Worm (Caenorhabditis elegans) whole organism, L1 larva: Measurements from ENCODE around the gene mccc-1.

Experiments used
- C34B4.2 ChIP-seq: sonication (generic microtip); optimal IDR thresholded peaks from 2 replicates; lab custom pipeline; 2017; ENCODE audit warnings: mild to moderate bottlenecking, missing genetic modification characterization, missing compliant biosample characterization
- Y116A8C.19 ChIP-seq: sonication (generic microtip); optimal IDR thresholded peaks from 2 replicates; lab custom pipeline; 2016; ENCODE audit warnings: missing compliant biosample characterization, missing genetic modification characterization, borderline replicate concordance
- aha-1 ChIP-seq: fragments of 150-350 bp; optimal IDR thresholded peaks from 2 replicates; lab custom pipeline; 2014; ENCODE audit warnings: missing biosample characterization, missing genetic modification characterization
- alr-1 ChIP-seq: fragments of 200-800 bp; sonication (Bioruptor generic); optimal IDR thresholded peaks from 2 replicates; lab custom pipeline; 2018; ENCODE audit warnings: borderline replicate concordance, mild to moderate bottlenecking, missing genetic modification characterization, missing compliant biosample characterization
- aly-2 ChIP-seq: fragments of 150-350 bp; optimal IDR thresholded peaks from 2 replicates; lab custom pipeline; 2014; ENCODE audit warnings: missing biosample characterization, missing genetic modification characterization
- ama-1 ChIP-seq: fragments of 150-350 bp; optimal IDR thresholded peaks from 2 replicates; lab custom pipeline; 2014
- blmp-1 ChIP-seq: fragments of 150-350 bp; optimal IDR thresholded peaks from 2 replicates; lab custom pipeline; 2014; ENCODE audit warnings: missing biosample characterization, missing genetic modification characterization
- ceh-63 ChIP-seq: fragments of 200-800 bp; sonication (Bioruptor generic); optimal IDR thresholded peaks from 2 replicates; lab custom pipeline; 2018; ENCODE audit warnings: mild to moderate bottlenecking, missing genetic modification characterization, missing compliant biosample characterization
- ceh-8 ChIP-seq: fragments of 200-800 bp; sonication (Bioruptor generic); optimal IDR thresholded peaks from 2 replicates; lab custom pipeline; 2018; ENCODE audit warnings: mild to moderate bottlenecking, missing genetic modification characterization, moderate library complexity, missing compliant biosample characterization
- ceh-88 ChIP-seq: fragments of 200-800 bp; sonication (Bioruptor generic); IDR thresholded peaks from 2 replicates; pipeline ENCODE4 v1.3.6; 2022; ENCODE audit warnings: missing genetic modification characterization, missing compliant biosample characterization
- dpl-1 ChIP-seq, 3 experiments: fragments of 150-350 bp in 2 of 3; sonication (generic microtip) in 1 of 3; optimal IDR thresholded peaks; 2 replicates each; lab custom pipeline; 2014 to 2017; ENCODE audit warnings: missing biosample characterization in 3 of 3, missing genetic modification characterization in 3 of 3, missing genetic modification reagents in 3 of 3
- efl-1 ChIP-seq, 4 experiments: fragments of 150-350 bp; optimal IDR thresholded peaks in 3 of 4; peaks in 1 of 4; 1 replicate in 1 of 4; 2 replicates in 3 of 4; lab custom pipeline; 2014; ENCODE audit warnings: missing biosample characterization in 2 of 4, missing genetic modification characterization in 2 of 4, missing genetic modification reagents in 2 of 4
- efl-3 ChIP-seq: fragments of 200-800 bp; sonication (Bioruptor generic); optimal IDR thresholded peaks from 2 replicates; lab custom pipeline; 2018; ENCODE audit warnings: mild to moderate bottlenecking, missing genetic modification characterization, missing compliant biosample characterization
- fkh-8 ChIP-seq: sonication (generic microtip); optimal IDR thresholded peaks from 2 replicates; lab custom pipeline; 2016; ENCODE audit warnings: mild to moderate bottlenecking, missing genetic modification characterization, missing compliant biosample characterization
- isw-1 ChIP-seq: fragments of 200-800 bp; sonication (Bioruptor generic); IDR thresholded peaks from 2 replicates; pipeline ENCODE4 v1.3.6; 2022; ENCODE audit warnings: missing genetic modification characterization, missing compliant biosample characterization
- lir-3 ChIP-seq: sonication (generic microtip); optimal IDR thresholded peaks from 2 replicates; lab custom pipeline; 2016; ENCODE audit warnings: mild to moderate bottlenecking, missing genetic modification characterization, moderate library complexity, missing compliant biosample characterization; ENCODE audit not compliant: poor library complexity
- lsy-2 ChIP-seq, 2 experiments: fragments of 150-350 bp; optimal IDR thresholded peaks; 2 replicates each; lab custom pipeline; 2014; ENCODE audit warnings: missing biosample characterization in 2 of 2, missing genetic modification characterization in 2 of 2
- mef-2 ChIP-seq: fragments of 150-350 bp; optimal IDR thresholded peaks from 2 replicates; lab custom pipeline; 2014; ENCODE audit warnings: missing biosample characterization, missing genetic modification characterization
- mep-1 ChIP-seq: fragments of 150-350 bp; optimal IDR thresholded peaks from 2 replicates; lab custom pipeline; 2014; ENCODE audit warnings: missing biosample characterization, missing genetic modification characterization
- nhr-19 ChIP-seq: fragments of 200-800 bp; sonication (Bioruptor generic); conservative IDR thresholded peaks from 2 replicates; pipeline ENCODE4 v1.3.6; 2022; ENCODE audit warnings: missing genetic modification characterization, missing compliant biosample characterization
- nhr-20 ChIP-seq: sonication (generic microtip); optimal IDR thresholded peaks from 2 replicates; lab custom pipeline; 2016; ENCODE audit warnings: mild to moderate bottlenecking, missing genetic modification characterization, missing compliant biosample characterization
- nhr-237 ChIP-seq: fragments of 150-350 bp; optimal IDR thresholded peaks from 2 replicates; lab custom pipeline; 2014; ENCODE audit warnings: missing biosample characterization, missing genetic modification characterization
- nhr-47 ChIP-seq: sonication (generic microtip); optimal IDR thresholded peaks from 2 replicates; lab custom pipeline; 2016; ENCODE audit warnings: mild to moderate bottlenecking, missing genetic modification characterization, moderate library complexity, missing compliant biosample characterization
- nhr-71 ChIP-seq: sonication (generic microtip); optimal IDR thresholded peaks from 2 replicates; lab custom pipeline; 2016; ENCODE audit warnings: mild to moderate bottlenecking, missing genetic modification characterization, moderate library complexity, missing compliant biosample characterization
- pag-3 ChIP-seq: sonication (generic microtip); optimal IDR thresholded peaks from 2 replicates; lab custom pipeline; 2017; ENCODE audit warnings: missing genetic modification characterization, mild to moderate bottlenecking, missing compliant biosample characterization, antibody characterized with exemption, borderline replicate concordance; ENCODE audit not compliant: insufficient read depth
- snpc-4 ChIP-seq: fragments of 150-350 bp; optimal IDR thresholded peaks from 2 replicates; lab custom pipeline; 2014; ENCODE audit warnings: missing biosample characterization, missing genetic modification characterization
- sox-4 ChIP-seq: sonication (generic microtip); optimal IDR thresholded peaks from 2 replicates; lab custom pipeline; 2016; ENCODE audit warnings: missing genetic modification characterization, missing compliant biosample characterization
- sup-37 ChIP-seq: fragments of 200-800 bp; sonication (Bioruptor generic); optimal IDR thresholded peaks from 2 replicates; lab custom pipeline; 2018; ENCODE audit warnings: mild to moderate bottlenecking, missing genetic modification characterization, missing compliant biosample characterization
- tlp-1 ChIP-seq: fragments of 150-350 bp; optimal IDR thresholded peaks from 2 replicates; lab custom pipeline; 2014; ENCODE audit warnings: missing biosample characterization, missing genetic modification characterization
- unc-130 ChIP-seq: fragments of 150-350 bp; optimal IDR thresholded peaks from 2 replicates; lab custom pipeline; 2017; ENCODE audit warnings: missing biosample characterization, missing genetic modification characterization, inconsistent platforms
- unc-62 ChIP-seq: fragments of 150-350 bp; optimal IDR thresholded peaks from 2 replicates; lab custom pipeline; 2014; ENCODE audit warnings: missing biosample characterization, missing genetic modification reagents, missing genetic modification characterization
- unc-98 ChIP-seq: fragments of 200-800 bp; sonication (Bioruptor generic); IDR thresholded peaks from 2 replicates; pipeline ENCODE4 v1.3.6; 2022; ENCODE audit warnings: missing genetic modification characterization, missing compliant biosample characterization
- zag-1 ChIP-seq: fragments of 150-350 bp; optimal IDR thresholded peaks from 2 replicates; lab custom pipeline; 2014; ENCODE audit warnings: missing biosample characterization, missing genetic modification characterization
- ztf-4 ChIP-seq: fragments of 150-350 bp; optimal IDR thresholded peaks from 2 replicates; lab custom pipeline; 2014; ENCODE audit warnings: missing biosample characterization, missing genetic modification characterization

mccc-1 gene

DNA sequence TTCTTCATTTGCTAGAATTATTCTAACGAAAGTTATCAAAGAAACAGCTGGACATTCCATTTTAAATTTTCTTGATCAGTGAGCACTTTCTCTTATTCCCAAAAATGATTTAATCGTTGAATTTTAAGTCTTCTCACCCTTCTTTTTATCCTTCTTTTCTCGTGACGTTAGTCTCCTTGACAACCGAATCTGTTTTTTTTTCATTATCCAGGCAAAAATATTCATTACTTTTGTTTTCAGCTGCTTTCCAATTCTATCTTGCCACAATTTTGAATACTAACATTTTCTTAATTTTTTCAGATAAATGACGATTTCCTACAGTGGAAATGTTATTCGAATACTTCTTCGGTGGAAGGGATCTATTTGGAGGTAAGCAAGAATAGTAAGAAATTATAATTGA lies 19.2 kb downstream of the mccc-1 start, which contains the start of gene best-13:
Gene best-13 (plus strand): TSS at position 301 of the 400 bp plus-strand sequence.
- TF ChIP-seq isw-1 (GFP tag; lab: Robert Waterston, UW) (no peak), nhr-20 (no peak), ztf-4 (tag; lab: Kevin White, UChicago) (no peak), mef-2 (tag; lab: Kevin White, UChicago) (no peak), pag-3 (tag; lab: Kevin White, UChicago) (no peak), ama-1 (lab: Kevin White, UChicago) (no peak)

DNA sequence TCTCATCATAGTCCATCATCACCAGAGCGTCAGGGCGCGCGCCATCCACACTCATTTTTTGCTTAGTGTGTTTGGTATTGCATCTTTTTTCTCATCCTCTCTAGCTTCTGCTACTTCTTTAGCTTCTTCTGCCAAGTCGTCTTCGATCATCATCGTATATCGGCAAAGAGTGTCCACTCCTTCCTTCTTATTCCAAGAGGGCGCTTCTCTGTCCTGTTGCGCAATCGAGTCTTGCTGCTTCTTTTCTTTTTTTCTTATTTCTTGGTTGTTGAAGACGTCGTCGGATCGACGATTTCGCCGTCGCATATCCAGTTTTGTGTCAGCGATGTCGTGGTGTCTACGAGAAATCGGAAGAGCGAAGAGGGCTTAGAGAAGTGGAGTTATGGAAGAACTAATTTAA lies 28.7 kb downstream of the mccc-1 start:
- TF ChIP-seq dpl-1 (GFP tag; optimal IDR thresholded peaks at IDR 0.05; lab: Kevin White, UChicago) (no peak), pag-3 (tag; lab: Kevin White, UChicago) (no peak), blmp-1 (tag; lab: Kevin White, UChicago) (peak; percentile 34), zag-1 (tag; lab: Kevin White, UChicago) (no peak)

- no peak for TF ChIP-seq efl-1 (optimal IDR thresholded peaks at IDR 0.05; lab: Kevin White, UChicago)
- TF ChIP-seq efl-1 (GFP tag; optimal IDR thresholded peaks at IDR 0.05 in 1 of 2; lab: Kevin White, UChicago): peak in 1 of 2 experiments; percentile 6
- TF ChIP-seq snpc-4: no peak
- TF ChIP-seq, all 84 proteins: peak for 1
These were observed 30.8 kb downstream of the mccc-1 start for ce11 chrIV:9915128-9915527.

ce11 chrIV:9916224-9916623 lies 31.9 kb downstream of the mccc-1 start, which contains the start of gene bed-3:
TSS of gene bed-3 (plus strand) at chrIV:9916524.
- no peak for TF ChIP-seq alr-1 (tag; lab: Kevin White, UChicago)
- TF ChIP-seq nhr-47 (tag; lab: Kevin White, UChicago): no peak
- TF ChIP-seq tlp-1: no peak
- TF ChIP-seq sup-37 (GFP tag; lab: Kevin White, UChicago): no peak
- TF ChIP-seq lsy-2 (tag; optimal IDR thresholded peaks at IDR 0.05; lab: Kevin White, UChicago): no peak
- TF ChIP-seq ceh-88: no peak
- TF ChIP-seq nhr-237 (tag; lab: Kevin White, UChicago): no peak
- TF ChIP-seq lir-3 (tag; lab: Kevin White, UChicago): no peak

DNA sequence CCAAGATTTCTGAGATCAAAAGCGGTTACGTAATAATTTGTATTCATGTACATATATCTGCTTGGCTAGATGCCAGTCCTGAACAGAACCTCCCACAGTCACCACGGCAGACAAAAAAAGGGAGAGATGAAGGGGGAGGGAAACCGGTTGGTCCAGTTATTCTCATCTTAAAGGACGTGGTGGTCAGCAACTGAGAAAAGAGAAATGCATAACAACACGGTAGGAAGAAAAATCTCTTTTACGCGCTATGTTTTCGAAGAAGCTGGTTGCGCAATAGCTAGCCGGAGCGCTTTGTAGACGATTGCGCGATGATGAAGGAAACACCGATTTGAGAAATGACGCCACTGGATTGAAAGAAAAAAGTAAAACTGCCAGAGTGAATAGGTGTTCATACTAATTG lies 33.7 kb downstream of the mccc-1 start:
- TF ChIP-seq ama-1 (lab: Kevin White, UChicago) (no peak), ztf-4 (tag; lab: Kevin White, UChicago) (peak; percentile 47), efl-3 (GFP tag; lab: Kevin White, UChicago) (no peak), ceh-88 (no peak), blmp-1 (tag; lab: Kevin White, UChicago) (peak; percentile 62), nhr-19 (no peak), ceh-63 (no peak), nhr-47 (tag; lab: Kevin White, UChicago) (no peak), fkh-8 (tag; lab: Kevin White, UChicago) (no peak), mep-1 (tag; lab: Kevin White, UChicago) (no peak), unc-130 (no peak)

DNA sequence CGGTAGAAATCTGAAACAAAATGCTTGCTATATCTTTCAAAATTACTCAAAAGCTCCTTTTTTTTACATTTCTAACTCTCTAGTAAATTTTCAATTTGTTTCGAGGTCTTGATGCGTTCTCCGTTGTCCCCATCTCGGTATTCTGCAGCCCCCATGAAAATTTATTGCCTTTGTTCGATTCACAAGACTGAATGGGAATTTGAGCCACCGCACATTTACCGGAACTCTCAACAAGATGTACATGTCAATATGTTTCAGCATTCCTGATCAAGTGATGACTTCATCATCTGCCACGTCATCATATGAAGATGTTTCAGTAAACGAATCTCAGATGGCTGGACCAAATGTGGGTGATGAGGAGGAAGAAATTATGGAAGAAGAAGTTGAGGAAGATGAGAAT lies 36.1 kb downstream of the mccc-1 start:
- TF ChIP-seq isw-1 (GFP tag; lab: Robert Waterston, UW): no peak
- no peak for TF ChIP-seq aly-2 (tag; lab: Kevin White, UChicago)
- TF ChIP-seq fkh-8 (tag; lab: Kevin White, UChicago): no peak
- TF ChIP-seq aha-1 (tag; lab: Kevin White, UChicago): no peak
- TF ChIP-seq unc-130: no peak
- TF ChIP-seq C34B4.2 (tag; lab: Kevin White, UChicago): no peak
- TF ChIP-seq unc-98: no peak
- TF ChIP-seq nhr-19: no peak
- TF ChIP-seq zag-1 (tag; lab: Kevin White, UChicago): no peak
- TF ChIP-seq nhr-47 (tag; lab: Kevin White, UChicago): no peak
- no peak for TF ChIP-seq Y116A8C.19 (tag; lab: Kevin White, UChicago)
- TF ChIP-seq nhr-71 (tag; lab: Kevin White, UChicago): no peak
- no peak for TF ChIP-seq unc-62
- no peak for TF ChIP-seq mep-1 (tag; lab: Kevin White, UChicago)
- TF ChIP-seq sox-4 (tag; lab: Kevin White, UChicago): no peak
- TF ChIP-seq ceh-8: no peak
- no peak for TF ChIP-seq tlp-1
- TF ChIP-seq ceh-63: no peak
